Worm (Caenorhabditis elegans) whole organism, L2 larva: ENCODE measurements around the gene acs-5.

Experiments
- C34F6.9 ChIP-seq: fragments of 150-350 bp; optimal IDR thresholded peaks from 2 replicates; lab custom pipeline; 2014; ENCODE audit warnings: missing biosample characterization, missing genetic modification characterization
- F13H6.1 ChIP-seq: sonication (generic microtip); optimal IDR thresholded peaks from 2 replicates; lab custom pipeline; 2016; ENCODE audit warnings: missing genetic modification characterization, missing compliant biosample characterization
- ZK546.5 ChIP-seq: sonication (generic microtip); optimal IDR thresholded peaks from 2 replicates; lab custom pipeline; 2017; ENCODE audit warnings: missing biosample characterization, missing genetic modification characterization
- alr-1 ChIP-seq: fragments of 150-350 bp; optimal IDR thresholded peaks from 2 replicates; lab custom pipeline; 2014; ENCODE audit warnings: missing biosample characterization, missing genetic modification characterization
- aly-2 ChIP-seq: fragments of 150-350 bp; optimal IDR thresholded peaks from 2 replicates; lab custom pipeline; 2014; ENCODE audit warnings: missing biosample characterization, missing genetic modification characterization
- ama-1 ChIP-seq: fragments of 150-350 bp; optimal IDR thresholded peaks from 2 replicates; lab custom pipeline; 2018; ENCODE audit warnings: inconsistent platforms
- blmp-1 ChIP-seq: sonication (generic microtip); optimal IDR thresholded peaks from 2 replicates; lab custom pipeline; 2017; ENCODE audit warnings: missing genetic modification characterization, mild to moderate bottlenecking, missing compliant biosample characterization, antibody characterized with exemption, moderate library complexity; ENCODE audit not compliant: insufficient read depth
- ceh-16 ChIP-seq: fragments of 150-350 bp; optimal IDR thresholded peaks from 2 replicates; lab custom pipeline; 2014; ENCODE audit warnings: missing biosample characterization, missing genetic modification characterization
- crh-2 ChIP-seq: sonication (generic microtip); optimal IDR thresholded peaks from 2 replicates; lab custom pipeline; 2017; ENCODE audit warnings: missing biosample characterization, missing genetic modification characterization
- dmd-4 ChIP-seq: sonication (generic microtip); optimal IDR thresholded peaks from 2 replicates; lab custom pipeline; 2017; ENCODE audit warnings: missing biosample characterization, missing genetic modification characterization
- egl-27 ChIP-seq: sonication (generic microtip); optimal IDR thresholded peaks from 3 replicates; lab custom pipeline; 2017; ENCODE audit warnings: missing biosample characterization, missing genetic modification reagents, missing genetic modification characterization
- elt-1 ChIP-seq: fragments of 150-350 bp; optimal IDR thresholded peaks from 2 replicates; lab custom pipeline; 2014; ENCODE audit warnings: missing biosample characterization, missing genetic modification characterization
- elt-3 ChIP-seq: sonication (generic microtip); optimal IDR thresholded peaks from 2 replicates; lab custom pipeline; 2017; ENCODE audit warnings: missing biosample characterization, missing genetic modification characterization
- gmeb-1 ChIP-seq: fragments of 150-350 bp; optimal IDR thresholded peaks from 2 replicates; lab custom pipeline; 2014; ENCODE audit warnings: missing biosample characterization, missing genetic modification characterization
- lin-11 ChIP-seq: fragments of 150-350 bp; sonication (generic microtip); optimal IDR thresholded peaks from 2 replicates; lab custom pipeline; 2014; ENCODE audit warnings: missing biosample characterization, missing genetic modification characterization, inconsistent platforms, mixed read lengths
- lin-13 ChIP-seq: fragments of 150-350 bp; optimal IDR thresholded peaks from 2 replicates; lab custom pipeline; 2014; ENCODE audit warnings: missing biosample characterization, missing genetic modification reagents, missing genetic modification characterization
- lin-39 ChIP-seq: fragments of 150-350 bp; optimal IDR thresholded peaks from 2 replicates; lab custom pipeline; 2014; ENCODE audit warnings: missing biosample characterization, missing genetic modification reagents, missing genetic modification characterization
- lsy-2 ChIP-seq, 2 experiments: fragments of 150-350 bp in 1 of 2; sonication (generic microtip) in 1 of 2; optimal IDR thresholded peaks; 2 replicates each; lab custom pipeline; 2014 to 2017; ENCODE audit warnings: missing biosample characterization in 2 of 2, missing genetic modification characterization in 2 of 2
- mbf-1 ChIP-seq: sonication (generic microtip); optimal IDR thresholded peaks from 2 replicates; lab custom pipeline; 2017; ENCODE audit warnings: missing biosample characterization, missing genetic modification characterization
- mdl-1 ChIP-seq, 2 experiments: fragments of 150-350 bp in 1 of 2; sonication (generic microtip) in 1 of 2; optimal IDR thresholded peaks; 2 replicates each; lab custom pipeline; 2017; ENCODE audit warnings: missing biosample characterization in 2 of 2, missing genetic modification characterization in 2 of 2
- nhr-10 ChIP-seq: sonication (generic microtip); optimal IDR thresholded peaks from 2 replicates; lab custom pipeline; 2017; ENCODE audit warnings: missing biosample characterization, missing genetic modification characterization
- nhr-12 ChIP-seq: fragments of 150-350 bp; optimal IDR thresholded peaks from 2 replicates; lab custom pipeline; 2014; ENCODE audit warnings: missing biosample characterization, missing genetic modification characterization
- nhr-129 ChIP-seq: fragments of 150-350 bp; optimal IDR thresholded peaks from 2 replicates; lab custom pipeline; 2014; ENCODE audit warnings: missing biosample characterization, missing genetic modification characterization
- nhr-21 ChIP-seq: fragments of 150-350 bp; optimal IDR thresholded peaks from 2 replicates; lab custom pipeline; 2014; ENCODE audit warnings: missing biosample characterization, missing genetic modification characterization
- nhr-23 ChIP-seq: fragments of 150-350 bp; optimal IDR thresholded peaks from 2 replicates; lab custom pipeline; 2014; ENCODE audit warnings: missing biosample characterization, missing genetic modification reagents, missing genetic modification characterization
- nhr-237 ChIP-seq: fragments of 150-350 bp; optimal IDR thresholded peaks from 2 replicates; lab custom pipeline; 2014; ENCODE audit warnings: missing biosample characterization, missing genetic modification characterization
- nhr-6 ChIP-seq: fragments of 150-350 bp; optimal IDR thresholded peaks from 2 replicates; lab custom pipeline; 2014; ENCODE audit warnings: missing biosample characterization, missing genetic modification characterization
- nhr-77 ChIP-seq: fragments of 150-350 bp; optimal IDR thresholded peaks from 2 replicates; lab custom pipeline; 2014; ENCODE audit warnings: missing biosample characterization, missing genetic modification characterization
- peb-1 ChIP-seq: fragments of 150-350 bp; optimal IDR thresholded peaks from 2 replicates; lab custom pipeline; 2014; ENCODE audit warnings: missing biosample characterization, missing genetic modification characterization
- sem-4 ChIP-seq: fragments of 150-350 bp; optimal IDR thresholded peaks from 2 replicates; lab custom pipeline; 2014; ENCODE audit warnings: missing biosample characterization, missing genetic modification reagents, missing genetic modification characterization
- skn-1 ChIP-seq: sonication (generic microtip); optimal IDR thresholded peaks from 2 replicates; lab custom pipeline; 2017; ENCODE audit warnings: missing biosample characterization, missing genetic modification characterization
- sma-3 ChIP-seq: sonication (generic microtip); optimal IDR thresholded peaks from 2 replicates; lab custom pipeline; 2016; ENCODE audit warnings: missing genetic modification reagents, missing genetic modification characterization, missing compliant biosample characterization
- sma-9 ChIP-seq, 2 experiments: fragments of 150-350 bp in 1 of 2; sonication (generic microtip) in 1 of 2; optimal IDR thresholded peaks; 2 replicates each; lab custom pipeline; 2014 to 2016; ENCODE audit warnings: missing genetic modification characterization in 2 of 2, mild to moderate bottlenecking in 1 of 2, missing biosample characterization in 1 of 2, missing compliant biosample characterization in 1 of 2, missing genetic modification reagents in 1 of 2, moderate library complexity in 1 of 2
- snpc-4 ChIP-seq: fragments of 150-350 bp; optimal IDR thresholded peaks from 2 replicates; lab custom pipeline; 2014; ENCODE audit warnings: missing biosample characterization, missing genetic modification characterization
- unc-39 ChIP-seq: fragments of 150-350 bp; optimal IDR thresholded peaks from 2 replicates; lab custom pipeline; 2014; ENCODE audit warnings: missing biosample characterization, missing genetic modification characterization
- unc-55 ChIP-seq: fragments of 150-350 bp; sonication (generic microtip); optimal IDR thresholded peaks from 3 replicates; lab custom pipeline; 2014; ENCODE audit warnings: missing biosample characterization, missing genetic modification reagents, missing genetic modification characterization
- unc-62 ChIP-seq: fragments of 150-350 bp; optimal IDR thresholded peaks from 2 replicates; lab custom pipeline; 2014; ENCODE audit warnings: missing biosample characterization, missing genetic modification reagents, missing genetic modification characterization
- zag-1 ChIP-seq: fragments of 150-350 bp; optimal IDR thresholded peaks from 2 replicates; lab custom pipeline; 2014; ENCODE audit warnings: missing biosample characterization, missing genetic modification characterization
- ztf-1 ChIP-seq: fragments of 200-800 bp; sonication (Bioruptor generic); conservative IDR thresholded peaks from 2 replicates; pipeline ENCODE4 v1.3.6; 2022; ENCODE audit warnings: missing genetic modification characterization, missing compliant biosample characterization
- ztf-11 ChIP-seq: sonication (generic microtip); optimal IDR thresholded peaks from 2 replicates; lab custom pipeline; 2017; ENCODE audit warnings: missing biosample characterization, missing genetic modification characterization
- ztf-4 ChIP-seq: fragments of 150-350 bp; optimal IDR thresholded peaks from 2 replicates; lab custom pipeline; 2014; ENCODE audit warnings: missing biosample characterization, missing genetic modification characterization

acs-5 gene

DNA sequence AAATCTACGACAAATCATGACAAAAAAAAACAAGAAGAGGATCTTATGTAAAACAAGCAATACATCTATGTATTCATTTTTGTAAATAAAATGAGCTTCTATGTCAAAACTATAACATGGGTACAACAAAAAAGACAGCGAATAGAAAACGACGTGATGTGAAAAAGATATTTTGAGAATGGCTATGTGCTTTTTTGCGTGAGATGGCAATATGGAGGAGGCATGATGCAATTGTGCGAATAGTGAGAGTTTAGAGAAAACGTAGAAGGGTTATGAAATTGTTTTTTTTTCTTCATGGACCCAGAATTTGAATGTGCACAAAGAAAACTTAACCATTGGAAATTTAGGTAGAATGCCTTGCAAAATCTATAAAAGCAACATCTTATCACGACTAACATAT is 22.6 kb upstream of the acs-5 start:
- TF ChIP-seq C34F6.9 (peak; percentile 53), lsy-2 (tag; optimal IDR thresholded peaks at IDR 0.05; lab: Kevin White, UChicago) (peak in 1 of 2 experiments; percentile 31), ZK546.5 (tag; lab: Kevin White, UChicago) (no peak), unc-55 (GFP tag; lab: Kevin White, UChicago) (peak; percentile 46), nhr-129 (tag; lab: Kevin White, UChicago) (peak; percentile 98)

DNA sequence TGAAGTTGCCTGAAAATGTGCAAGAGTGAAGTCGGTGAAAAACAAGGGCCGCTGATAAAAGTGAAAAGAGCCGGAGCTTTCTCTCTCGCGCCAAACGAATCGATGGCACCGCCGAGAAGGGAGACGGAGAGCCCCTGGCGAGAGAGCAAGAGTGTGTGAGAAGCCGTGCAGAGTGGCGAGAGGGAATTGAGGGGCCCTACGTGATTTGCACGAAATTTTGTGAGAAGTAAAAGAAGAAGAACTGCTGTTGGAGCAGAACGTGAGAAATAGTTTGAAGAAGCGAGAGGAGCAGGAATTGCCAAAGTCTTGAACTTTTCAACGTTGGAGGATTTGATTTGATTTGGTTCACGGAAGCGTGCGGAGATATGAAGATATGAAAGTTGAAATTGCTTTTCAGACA is 21.6 kb upstream of the acs-5 start, which contains the start of gene aldo-1:
Gene aldo-1 (minus strand): TSS at position 9 of the 400 bp plus-strand sequence.
- TF ChIP-seq gmeb-1 (tag; lab: Kevin White, UChicago) = no peak
- TF ChIP-seq ama-1 (lab: Kevin White, UChicago) = no peak
- no peak for TF ChIP-seq nhr-237 (tag; lab: Kevin White, UChicago)
- peak; percentile 41 for TF ChIP-seq zag-1 (tag; lab: Kevin White, UChicago)
- peak; percentile 51 for TF ChIP-seq sma-9 (GFP tag; optimal IDR thresholded peaks at IDR 0.05; lab: Kevin White, UChicago)
- no peak for TF ChIP-seq sma-9 (tag; optimal IDR thresholded peaks at IDR 0.05; lab: Kevin White, UChicago)
- no peak for TF ChIP-seq sma-3 (GFP tag; lab: Kevin White, UChicago)
- no peak for TF ChIP-seq elt-3 (tag; lab: Kevin White, UChicago)
- TF ChIP-seq nhr-21 (tag; lab: Kevin White, UChicago) = no peak
- no peak for TF ChIP-seq unc-39 (tag; lab: Kevin White, UChicago)
- no peak for TF ChIP-seq egl-27 (tag; lab: Kevin White, UChicago)
- no peak for TF ChIP-seq blmp-1 (tag; lab: Kevin White, UChicago)
- TF ChIP-seq lin-39 (tag; lab: Kevin White, UChicago) = no peak
- no peak for TF ChIP-seq ZK546.5 (tag; lab: Kevin White, UChicago)
- TF ChIP-seq nhr-12 (tag; lab: Kevin White, UChicago) = no peak
- TF ChIP-seq alr-1 (tag; lab: Kevin White, UChicago) = no peak
- TF ChIP-seq nhr-10 (tag; lab: Kevin White, UChicago) = no peak
- TF ChIP-seq aly-2 = no peak
- no peak for TF ChIP-seq ztf-11 (tag; lab: Kevin White, UChicago)
- TF ChIP-seq C34F6.9 = peak; percentile 62
- no peak for TF ChIP-seq ztf-1 (GFP tag; lab: Robert Waterston, UW)
- peak; percentile 70 for TF ChIP-seq lin-11 (tag; lab: Kevin White, UChicago)
- TF ChIP-seq dmd-4 (tag; lab: Kevin White, UChicago) = no peak
- TF ChIP-seq mdl-1 (tag; optimal IDR thresholded peaks at IDR 0.05; lab: Kevin White, UChicago) = no peak
- TF ChIP-seq elt-1 (tag; lab: Kevin White, UChicago) = no peak
- TF ChIP-seq nhr-6 (tag; lab: Kevin White, UChicago) = no peak
- peak; percentile 6 for TF ChIP-seq sem-4
- no peak for TF ChIP-seq snpc-4 (tag; lab: Kevin White, UChicago)
- no peak for TF ChIP-seq mbf-1 (tag; lab: Kevin White, UChicago)
- TF ChIP-seq lsy-2 (tag; optimal IDR thresholded peaks at IDR 0.05; lab: Kevin White, UChicago) = peak in 1 of 2 experiments; percentile 45
- peak; percentile 53 for TF ChIP-seq unc-55 (GFP tag; lab: Kevin White, UChicago)
- peak; percentile 60 for TF ChIP-seq F13H6.1 (tag; lab: Kevin White, UChicago)
- no peak for TF ChIP-seq nhr-23 (tag; lab: Kevin White, UChicago)
- no peak for TF ChIP-seq nhr-77 (tag; lab: Kevin White, UChicago)
- TF ChIP-seq peb-1 (tag; lab: Kevin White, UChicago) = no peak
- TF ChIP-seq ceh-16 (tag; lab: Kevin White, UChicago) = no peak
- peak; percentile 76 for TF ChIP-seq nhr-129 (tag; lab: Kevin White, UChicago)
- TF ChIP-seq skn-1 (tag; lab: Kevin White, UChicago) = no peak
- no peak for TF ChIP-seq ztf-4 (tag; lab: Kevin White, UChicago)
- TF ChIP-seq lin-13 (GFP tag; lab: Kevin White, UChicago) = no peak
- peak; percentile 12 for TF ChIP-seq crh-2 (tag; lab: Kevin White, UChicago)
- no peak for TF ChIP-seq unc-62 (GFP tag; lab: Kevin White, UChicago)
